Fruit fly (Drosophila melanogaster): Measurements from ENCODE around the gene CG31741.

CG31741 gene

dm6 chr2L:18083956-18084355, at the start of gene CG31741:
Gene CG31741 (plus strand): TSS chr2L:18084256.
- TF ChIP-seq CG8478 (optimal IDR thresholded peaks at IDR 0.05) (no peak), CTCF (optimal IDR thresholded peaks at IDR 0.05) (no peak)

dm6 chr2L:18067266-18067665, 16.8 kb upstream of the CG31741 start:
- TF ChIP-seq CTCF (optimal IDR thresholded peaks at IDR 0.05) (peak; percentile 12 to 53), CG8478 (optimal IDR thresholded peaks at IDR 0.05) (no peak)

dm6 chr2L:18077969-18078368, 6.1 kb upstream of the CG31741 start, which contains the start of gene Arr1:
Gene Arr1 (plus strand): TSS chr2L:18078269.
- TF ChIP-seq CG8478 (optimal IDR thresholded peaks at IDR 0.05) (no peak), CTCF (optimal IDR thresholded peaks at IDR 0.05) (no peak)

dm6 chr2L:18081328-18081727, 2.7 kb upstream of the CG31741 start, which contains the start of gene ninaD:
Gene ninaD (plus strand): TSS chr2L:18081628.
- TF ChIP-seq CG8478 (optimal IDR thresholded peaks at IDR 0.05): no peak
- no peak for TF ChIP-seq CTCF (optimal IDR thresholded peaks at IDR 0.05)

dm6 chr2L:18091705-18092104, 7.6 kb downstream of the CG31741 start:
- no peak for TF ChIP-seq CTCF (optimal IDR thresholded peaks at IDR 0.05)
- no peak for TF ChIP-seq CG8478 (optimal IDR thresholded peaks at IDR 0.05)

dm6 chr2L:18092156-18092555, 8.1 kb downstream of the CG31741 start, which contains the start of gene CG15153:
Gene CG15153 (minus strand): TSS chr2L:18092256.
- TF ChIP-seq CG8478 (optimal IDR thresholded peaks at IDR 0.05): no peak
- no peak for TF ChIP-seq CTCF (optimal IDR thresholded peaks at IDR 0.05)

- TF ChIP-seq CTCF (optimal IDR thresholded peaks at IDR 0.05) (no peak), CG8478 (optimal IDR thresholded peaks at IDR 0.05) (no peak)
Measured at dm6 chr2L:18096268-18096667, 12.2 kb downstream of the CG31741 start, which contains the start of gene Slc25A46b. Gene Slc25A46b (plus strand): TSS chr2L:18096568.

- no peak for TF ChIP-seq CTCF (optimal IDR thresholded peaks at IDR 0.05)
- TF ChIP-seq CG8478 (optimal IDR thresholded peaks at IDR 0.05): no peak
Measured at dm6 chr2L:18112435-18112834, 28.4 kb downstream of the CG31741 start.

dm6 chr2L:18113079-18113478, 29.0 kb downstream of the CG31741 start, which contains the start of gene CG44476:
Gene CG44476 (minus strand): TSS chr2L:18113179.
- TF ChIP-seq CTCF (optimal IDR thresholded peaks at IDR 0.05): no peak
- no peak for TF ChIP-seq CG8478 (optimal IDR thresholded peaks at IDR 0.05)

dm6 chr2L:18114176-18114703, 30.2 kb downstream of the CG31741 start, which contains the start of gene CG15152:
Gene CG15152 (plus strand): TSS chr2L:18114547.
- TF ChIP-seq CTCF (optimal IDR thresholded peaks at IDR 0.05): no peak
- TF ChIP-seq CG8478 (optimal IDR thresholded peaks at IDR 0.05): no peak

dm6 chr2L:18115104-18115503, 31.0 kb downstream of the CG31741 start:
- TF ChIP-seq CTCF (optimal IDR thresholded peaks at IDR 0.05): no peak
- TF ChIP-seq CG8478 (optimal IDR thresholded peaks at IDR 0.05): no peak

dm6 chr2L:18119643-18120042, 35.6 kb downstream of the CG31741 start, which contains the start of gene CG5758:
Gene CG5758 (plus strand): TSS chr2L:18119995.
- TF ChIP-seq CG8478 (optimal IDR thresholded peaks at IDR 0.05) (no peak), CTCF (optimal IDR thresholded peaks at IDR 0.05) (no peak)

- no peak for TF ChIP-seq CG8478 (optimal IDR thresholded peaks at IDR 0.05)
- TF ChIP-seq CTCF (optimal IDR thresholded peaks at IDR 0.05): no peak
Measured at dm6 chr2L:18121367-18122230, 37.5 kb downstream of the CG31741 start.

dm6 chr2L:18122231-18122551, 38.1 kb downstream of the CG31741 start:
- TF ChIP-seq CG8478 (optimal IDR thresholded peaks at IDR 0.05) (no peak), CTCF (optimal IDR thresholded peaks at IDR 0.05) (no peak)

dm6 chr2L:18122920-18123319, 38.9 kb downstream of the CG31741 start:
- TF ChIP-seq CTCF (optimal IDR thresholded peaks at IDR 0.05) (no peak), CG8478 (optimal IDR thresholded peaks at IDR 0.05) (no peak)

dm6 chr2L:18125649-18126048, 41.6 kb downstream of the CG31741 start, which contains the start of gene Grl36b:
Gene Grl36b (minus strand): TSS chr2L:18125749.
- TF ChIP-seq CTCF (optimal IDR thresholded peaks at IDR 0.05) (no peak), CG8478 (optimal IDR thresholded peaks at IDR 0.05) (no peak)
